Worm (Caenorhabditis elegans) whole organism, L4/young adult: Measurements from ENCODE around the gene syp-1.

Experiments
- W03F9.2 ChIP-seq: fragments of 150-350 bp; optimal IDR thresholded peaks from 2 replicates; lab custom pipeline; 2014; ENCODE audit warnings: missing biosample characterization, missing genetic modification characterization
- dao-5 ChIP-seq: sonication (generic microtip); optimal IDR thresholded peaks from 2 replicates; lab custom pipeline; 2016; ENCODE audit warnings: missing genotype, missing genetic modification characterization, moderate library complexity, missing compliant biosample characterization
- him-1 ChIP-seq: sonication (generic microtip); optimal IDR thresholded peaks from 2 replicates; lab custom pipeline; 2016; ENCODE audit warnings: missing genotype, missing genetic modification reagents, missing genetic modification characterization, missing compliant biosample characterization

ce11 chrV:16424428-16424827, 20.4 kb downstream of the syp-1 start, which contains the start of gene srw-29:
- no peak for TF ChIP-seq dao-5 (tag; lab: Kevin White, UChicago)
- no peak for TF ChIP-seq him-1 (tag; lab: Kevin White, UChicago)
- no peak for TF ChIP-seq W03F9.2 (tag; lab: Kevin White, UChicago)
